Comparison of ENCODE assay signal across 1 fruit fly cellular context in the genomic region with DNA sequence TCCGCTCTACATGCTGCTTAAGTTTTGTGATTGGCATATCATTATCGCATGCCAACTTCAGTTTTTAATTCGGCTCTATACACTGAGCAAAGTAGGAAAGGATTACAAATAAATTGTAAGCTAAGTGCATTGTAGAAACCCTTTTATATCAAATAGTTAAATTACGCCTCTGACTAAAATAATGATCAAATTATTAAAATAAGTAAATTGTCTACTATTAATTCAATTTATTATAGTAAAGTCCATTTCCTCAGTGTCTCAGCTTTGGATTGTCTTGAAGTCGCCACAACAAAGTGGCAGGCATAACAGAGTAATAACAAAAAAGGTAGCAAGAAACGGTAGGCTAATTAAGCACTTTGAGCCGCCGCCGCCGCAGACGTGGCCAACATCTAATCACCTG.
A peak's percentile ranks its signal among the peaks of the same experiment; 100 is the strongest.
TF ChIP-seq lines count a peak whose summit lies in the region.

No protein-coding gene starts in this region.

TF ChIP-seq in whole organism, embryonic, 481 proteins besides CTCF, POLR2A, EP300 and RAD21 (continued from another document):
- peak; percentile 22 for TF ChIP-seq CG2120 (GFP tag; optimal IDR thresholded peaks at IDR 0.05; lab: Kevin White, UChicago)
- TF ChIP-seq Vsx1 (GFP tag; optimal IDR thresholded peaks at IDR 0.05; lab: Kevin White, UChicago), result peak; percentile 23
- peak; percentile 46 for TF ChIP-seq gem (tag; optimal IDR thresholded peaks at IDR 0.05; lab: Kevin White, UChicago)
- no peak for TF ChIP-seq fru (optimal IDR thresholded peaks at IDR 0.05; lab: Kevin White, UChicago)
- 0 out of 3 replicates have a peak, but pooled peaks have one; percentile 20 for TF ChIP-seq CG11456 (GFP tag; IDR thresholded peaks at IDR 0.05; lab: Robert Waterston, UW)
- peak; percentile 20 for TF ChIP-seq CG11504 (tag; optimal IDR thresholded peaks at IDR 0.05; lab: Kevin White, UChicago)
- peak; percentile 16 for TF ChIP-seq lab (GFP tag; optimal IDR thresholded peaks at IDR 0.05; lab: Kevin White, UChicago)
- no peak for TF ChIP-seq cwo (GFP tag; optimal IDR thresholded peaks at IDR 0.05; lab: Kevin White, UChicago)
- no peak for TF ChIP-seq Blimp-1 (GFP tag; optimal IDR thresholded peaks at IDR 0.05; lab: Kevin White, UChicago)
- no peak for TF ChIP-seq Mad (GFP tag; optimal IDR thresholded peaks at IDR 0.05; lab: Kevin White, UChicago)
- no peak for TF ChIP-seq ken (GFP tag; IDR thresholded peaks at IDR 0.05; lab: Robert Waterston, UW)
- TF ChIP-seq CG10366 (GFP tag; IDR thresholded peaks at IDR 0.05; lab: Robert Waterston, UW), result peak; percentile 15; the same call in 1 of the 2 replicates
- TF ChIP-seq Oli (tag; optimal IDR thresholded peaks at IDR 0.05; lab: Kevin White, UChicago), result peak; percentile 1
- no peak for TF ChIP-seq CG17829 (tag; optimal IDR thresholded peaks at IDR 0.05; lab: Kevin White, UChicago)
- TF ChIP-seq CG1603 (tag; optimal IDR thresholded peaks at IDR 0.05; lab: Kevin White, UChicago), result peak; percentile 6
- peak; percentile 2 for TF ChIP-seq oc (tag; optimal IDR thresholded peaks at IDR 0.05; lab: Kevin White, UChicago)
- 0 out of 2 replicates have a peak, but pooled peaks have one; percentile 34 for TF ChIP-seq CG32532 (GFP tag; IDR thresholded peaks at IDR 0.05; lab: Robert Waterston, UW)
- TF ChIP-seq CG2678 (tag; optimal IDR thresholded peaks at IDR 0.05; lab: Kevin White, UChicago), result peak; percentile 25
- no peak for TF ChIP-seq nerfin-1 (tag; optimal IDR thresholded peaks at IDR 0.05; lab: Kevin White, UChicago)
- 0 out of 3 replicates have a peak, but pooled peaks have one; percentile 10 for TF ChIP-seq Aef1 (GFP tag; IDR thresholded peaks at IDR 0.05; lab: Robert Waterston, UW)
- TF ChIP-seq Xbp1 (GFP tag; optimal IDR thresholded peaks at IDR 0.05; lab: Kevin White, UChicago), result peak; percentile 12
- TF ChIP-seq Mrtf (GFP tag; IDR thresholded peaks at IDR 0.05; lab: Robert Waterston, UW), result 0 out of 3 replicates have a peak, but pooled peaks have one; percentile 13
- peak; percentile 36; the same call in 1 of the 3 replicates for TF ChIP-seq tgo (GFP tag; IDR thresholded peaks at IDR 0.05; lab: Robert Waterston, UW)
- 0 out of 2 replicates have a peak, but pooled peaks have one; percentile 11 for TF ChIP-seq CG9215 (GFP tag; IDR thresholded peaks at IDR 0.05; lab: Robert Waterston, UW)
- peak; percentile 35; the same call in 1 of the 2 replicates for TF ChIP-seq sob (GFP tag; IDR thresholded peaks at IDR 0.05; lab: Robert Waterston, UW)
- TF ChIP-seq Dek (tag; optimal IDR thresholded peaks at IDR 0.05; lab: Kevin White, UChicago), result peak; percentile 3
- TF ChIP-seq ap (GFP tag; IDR thresholded peaks at IDR 0.05; lab: Robert Waterston, UW), result no peak
- TF ChIP-seq CG2712 (tag; optimal IDR thresholded peaks at IDR 0.05; lab: Kevin White, UChicago), result peak; percentile 9
- TF ChIP-seq row (GFP tag; IDR thresholded peaks at IDR 0.05; lab: Robert Waterston, UW), result peak; percentile 56; the same call in 2 of the 3 replicates
- no peak for TF ChIP-seq hbn (GFP tag; IDR thresholded peaks at IDR 0.05; lab: Robert Waterston, UW; ENCODE audit: partially characterized antibody)
- peak; percentile 41 for TF ChIP-seq slbo (GFP tag; IDR thresholded peaks at IDR 0.05; lab: Robert Waterston, UW)
- peak; percentile 2 for TF ChIP-seq CG12769 (tag; optimal IDR thresholded peaks at IDR 0.05; lab: Kevin White, UChicago)
- no peak for TF ChIP-seq ro (GFP tag; IDR thresholded peaks at IDR 0.05; lab: Robert Waterston, UW)
- TF ChIP-seq gsb (GFP tag; IDR thresholded peaks at IDR 0.05; lab: Robert Waterston, UW), result no peak
- peak; percentile 28 for TF ChIP-seq grau (tag; optimal IDR thresholded peaks at IDR 0.05; lab: Kevin White, UChicago)
- TF ChIP-seq CG12391 (tag; optimal IDR thresholded peaks at IDR 0.05; lab: Kevin White, UChicago), result peak; percentile 34
- peak; percentile 37 for TF ChIP-seq CG7839 (tag; optimal IDR thresholded peaks at IDR 0.05; lab: Kevin White, UChicago)
- no peak for TF ChIP-seq jigr1 (GFP tag; IDR thresholded peaks at IDR 0.05; lab: Robert Waterston, UW)
- TF ChIP-seq Ptx1 (GFP tag; IDR thresholded peaks at IDR 0.05; lab: Robert Waterston, UW), result 0 out of 2 replicates have a peak, but pooled peaks have one; percentile 23
- TF ChIP-seq dmrt11E (tag; optimal IDR thresholded peaks at IDR 0.05; lab: Kevin White, UChicago), result peak; percentile 46
- TF ChIP-seq CG18262 (tag; optimal IDR thresholded peaks at IDR 0.05; lab: Kevin White, UChicago), result no peak
- TF ChIP-seq CG15073 (GFP tag; optimal IDR thresholded peaks at IDR 0.05; lab: Kevin White, UChicago), result no peak
- TF ChIP-seq sc (optimal IDR thresholded peaks at IDR 0.05; lab: Kevin White, UChicago), result no peak
- no peak for TF ChIP-seq sc (GFP tag; optimal IDR thresholded peaks at IDR 0.05; lab: Kevin White, UChicago)
- no peak for TF ChIP-seq dan (GFP tag; IDR thresholded peaks at IDR 0.05; lab: Robert Waterston, UW)
